Fruit fly (Drosophila melanogaster) whole organism, prepupa: ENCODE results near the gene CG4267.

Source experiments
- CG10631 ChIP-seq: fragments of 200-800 bp; sonication (Bioruptor generic); optimal IDR thresholded peaks from 2 replicates; lab custom pipeline; 2016; ENCODE audit warnings: missing biosample characterization, missing genetic modification characterization
- CG10669 ChIP-seq: fragments of 200-800 bp; sonication (Bioruptor generic); optimal IDR thresholded peaks from 3 replicates; lab custom pipeline; 2018; ENCODE audit warnings: missing biosample characterization, mild to moderate bottlenecking, missing genetic modification characterization, moderate library complexity
- CG11294 ChIP-seq: fragments of 200-800 bp; sonication (Bioruptor generic); IDR thresholded peaks from 2 replicates; pipeline ENCODE4 v1.3.6; 2022; ENCODE audit warnings: missing biosample characterization, missing genetic modification characterization
- CG1621 ChIP-seq: fragments of 200-800 bp; sonication (Bioruptor generic); optimal IDR thresholded peaks from 3 replicates; lab custom pipeline; 2018; ENCODE audit warnings: missing biosample characterization, mild to moderate bottlenecking, missing genetic modification characterization
- CG16779 ChIP-seq: fragments of 200-800 bp; sonication (Bioruptor generic); optimal IDR thresholded peaks from 3 replicates; lab custom pipeline; 2017; ENCODE audit warnings: missing biosample characterization, mild to moderate bottlenecking, missing genetic modification characterization
- CG3032 ChIP-seq: fragments of 200-800 bp; optimal IDR thresholded peaks from 2 replicates; lab custom pipeline; 2019; ENCODE audit warnings: missing biosample characterization, mild to moderate bottlenecking, missing genetic modification characterization, moderate library complexity
- CG32006 ChIP-seq: fragments of 200-800 bp; sonication (Bioruptor generic); optimal IDR thresholded peaks from 3 replicates; lab custom pipeline; 2017; ENCODE audit warnings: missing biosample characterization, mild to moderate bottlenecking, missing genetic modification characterization
- CG3919 ChIP-seq: fragments of 200-800 bp; sonication (Bioruptor generic); optimal IDR thresholded peaks from 3 replicates; lab custom pipeline; 2016; ENCODE audit warnings: missing biosample characterization, missing genetic modification characterization
- CG6163 ChIP-seq: fragments of 200-800 bp; sonication (Bioruptor generic); IDR thresholded peaks from 3 replicates; pipeline ENCODE4 v1.3.6; 2022; ENCODE audit warnings: missing biosample characterization, missing genetic modification characterization
- CG6276 ChIP-seq: fragments of 200-800 bp; sonication (Bioruptor generic); optimal IDR thresholded peaks from 2 replicates; lab custom pipeline; 2017; ENCODE audit warnings: missing biosample characterization, mild to moderate bottlenecking, missing genetic modification characterization
- CG6808 ChIP-seq: fragments of 200-800 bp; sonication (Bioruptor generic); optimal IDR thresholded peaks from 3 replicates; lab custom pipeline; 2017; ENCODE audit warnings: missing biosample characterization, missing genetic modification characterization, mild to moderate bottlenecking, moderate library complexity, missing genetic modification reagents
- CG6854 ChIP-seq: fragments of 200-800 bp; sonication (Bioruptor generic); optimal IDR thresholded peaks from 2 replicates; lab custom pipeline; 2017; ENCODE audit warnings: missing biosample characterization, mild to moderate bottlenecking, missing genetic modification characterization
- CG7368 ChIP-seq: fragments of 200-800 bp; sonication (Bioruptor generic); optimal IDR thresholded peaks from 3 replicates; lab custom pipeline; 2016; ENCODE audit warnings: missing biosample characterization, missing genetic modification characterization
- CG8119 ChIP-seq: fragments of 200-800 bp; sonication (Bioruptor generic); IDR thresholded peaks from 3 replicates; pipeline ENCODE4 v1.3.6; 2022; ENCODE audit warnings: missing biosample characterization, missing genetic modification characterization
- CG9139 ChIP-seq: fragments of 200-800 bp; sonication (Bioruptor generic); optimal IDR thresholded peaks from 3 replicates; lab custom pipeline; 2017; ENCODE audit warnings: missing biosample characterization, mild to moderate bottlenecking, missing genetic modification characterization
- Eip75B ChIP-seq: fragments of 200-800 bp; sonication (Bioruptor generic); optimal IDR thresholded peaks from 3 replicates; lab custom pipeline; 2016; ENCODE audit warnings: missing biosample characterization, missing genetic modification characterization
- Eip78C ChIP-seq: fragments of 200-800 bp; sonication (Bioruptor generic); peaks from one replicate; lab custom pipeline; 2016; ENCODE audit warnings: missing biosample characterization, missing genetic modification characterization
- Eip93F ChIP-seq: fragments of 200-800 bp; sonication (Bioruptor generic); optimal IDR thresholded peaks from 2 replicates; lab custom pipeline; 2016; ENCODE audit warnings: missing biosample characterization, mild to moderate bottlenecking, missing genetic modification characterization
- Gug ChIP-seq: fragments of 200-800 bp; sonication (Bioruptor generic); IDR thresholded peaks from 2 replicates; pipeline ENCODE4 v1.3.6; 2022; ENCODE audit warnings: missing biosample characterization, missing genetic modification characterization
- Hr38 ChIP-seq: sonication (Bioruptor generic); optimal IDR thresholded peaks from 2 replicates; lab custom pipeline; 2016; ENCODE audit warnings: missing biosample characterization, missing genetic modification characterization
- Hr39 ChIP-seq: fragments of 200-800 bp; sonication (Bioruptor generic); optimal IDR thresholded peaks from 2 replicates; lab custom pipeline; 2016; ENCODE audit warnings: missing biosample characterization, missing genetic modification characterization
- Hr4 ChIP-seq: fragments of 200-800 bp; sonication (Bioruptor generic); optimal IDR thresholded peaks from 3 replicates; lab custom pipeline; 2016; ENCODE audit warnings: missing biosample characterization, missing genetic modification characterization
- Lpt ChIP-seq: fragments of 200-800 bp; sonication (Bioruptor generic); optimal IDR thresholded peaks from 3 replicates; lab custom pipeline; 2016; ENCODE audit warnings: missing biosample characterization, missing genetic modification characterization
- OdsH ChIP-seq: fragments of 200-800 bp; sonication (Bioruptor generic); optimal IDR thresholded peaks from 3 replicates; lab custom pipeline; 2016; ENCODE audit warnings: missing biosample characterization, missing genetic modification characterization
- Smox ChIP-seq: fragments of 200-800 bp; sonication (Bioruptor generic); optimal IDR thresholded peaks from 3 replicates; lab custom pipeline; 2016; ENCODE audit warnings: missing biosample characterization, missing genetic modification characterization
- Sox102F ChIP-seq: fragments of 200-800 bp; sonication (Bioruptor generic); optimal IDR thresholded peaks from 2 replicates; lab custom pipeline; 2016; ENCODE audit warnings: missing biosample characterization, mild to moderate bottlenecking, missing genetic modification characterization
- Sox14 ChIP-seq: fragments of 200-800 bp; sonication (Bioruptor generic); optimal IDR thresholded peaks from 3 replicates; lab custom pipeline; 2016; ENCODE audit warnings: missing biosample characterization, missing genetic modification characterization
- Sox15 ChIP-seq: fragments of 200-800 bp; sonication (Bioruptor generic); optimal IDR thresholded peaks from 3 replicates; lab custom pipeline; 2016; ENCODE audit warnings: missing biosample characterization, missing genetic modification characterization
- achi ChIP-seq: fragments of 200-800 bp; sonication (Bioruptor generic); optimal IDR thresholded peaks from 3 replicates; lab custom pipeline; 2016; ENCODE audit warnings: missing biosample characterization, missing genetic modification characterization
- cyc ChIP-seq: fragments of 200-800 bp; sonication (Bioruptor generic); optimal IDR thresholded peaks from 3 replicates; lab custom pipeline; 2016; ENCODE audit warnings: missing biosample characterization, missing genetic modification characterization
- dac ChIP-seq: fragments of 200-800 bp; sonication (Bioruptor generic); optimal IDR thresholded peaks from 2 replicates; lab custom pipeline; 2017; ENCODE audit warnings: missing biosample characterization, mild to moderate bottlenecking, missing genetic modification characterization
- dsx ChIP-seq: fragments of 200-800 bp; optimal IDR thresholded peaks from 3 replicates; lab custom pipeline; 2019; ENCODE audit warnings: missing biosample characterization, mild to moderate bottlenecking, missing genetic modification characterization, moderate library complexity; ENCODE audit not compliant: poor library complexity, severe bottlenecking
- eg ChIP-seq: fragments of 200-800 bp; sonication (Bioruptor generic); IDR thresholded peaks from 3 replicates; pipeline ENCODE4 v1.3.6; 2022; ENCODE audit warnings: missing biosample characterization, missing genetic modification characterization
- esn ChIP-seq: fragments of 200-800 bp; sonication (Bioruptor generic); optimal IDR thresholded peaks from 2 replicates; lab custom pipeline; 2016; ENCODE audit warnings: missing biosample characterization, mild to moderate bottlenecking, missing genetic modification characterization, moderate library complexity
- fd59A ChIP-seq: fragments of 200-800 bp; sonication (Bioruptor generic); optimal IDR thresholded peaks from 2 replicates; lab custom pipeline; 2017; ENCODE audit warnings: missing biosample characterization, mild to moderate bottlenecking, missing genetic modification characterization, missing genetic modification reagents
- fkh ChIP-seq: fragments of 200-800 bp; sonication (Bioruptor generic); optimal IDR thresholded peaks from 3 replicates; lab custom pipeline; 2017; ENCODE audit warnings: missing biosample characterization, mild to moderate bottlenecking, missing genetic modification characterization, moderate library complexity
- lz ChIP-seq: fragments of 200-800 bp; sonication (Bioruptor generic); optimal IDR thresholded peaks from 3 replicates; lab custom pipeline; 2016; ENCODE audit warnings: missing biosample characterization, missing genetic modification characterization
- net ChIP-seq: fragments of 200-800 bp; sonication (Bioruptor generic); optimal IDR thresholded peaks from 3 replicates; lab custom pipeline; 2016; ENCODE audit warnings: missing biosample characterization, missing genetic modification characterization
- pdm3 ChIP-seq: fragments of 200-800 bp; sonication (Bioruptor generic); optimal IDR thresholded peaks from 3 replicates; lab custom pipeline; 2016; ENCODE audit warnings: missing biosample characterization, missing genetic modification characterization
- salr ChIP-seq, 2 experiments: fragments of 200-800 bp; sonication (Bioruptor generic); optimal IDR thresholded peaks; 3 replicates each; lab custom pipeline; 2016 to 2018; ENCODE audit warnings: missing biosample characterization in 2 of 2, missing genetic modification characterization in 2 of 2, mild to moderate bottlenecking in 1 of 2
- spab ChIP-seq: fragments of 200-800 bp; sonication (Bioruptor generic); optimal IDR thresholded peaks from 2 replicates; lab custom pipeline; 2017; ENCODE audit warnings: missing biosample characterization, mild to moderate bottlenecking, missing genetic modification characterization, missing genetic modification reagents
- ss ChIP-seq, 2 experiments: fragments of 200-800 bp; sonication (Bioruptor generic); optimal IDR thresholded peaks; 2 replicates in 1 of 2; 3 replicates in 1 of 2; lab custom pipeline; 2017 to 2018; ENCODE audit warnings: mild to moderate bottlenecking in 2 of 2, missing biosample characterization in 2 of 2, missing genetic modification characterization in 2 of 2, moderate library complexity in 1 of 2
- svp ChIP-seq: fragments of 200-800 bp; sonication (Bioruptor generic); peaks from one replicate; lab custom pipeline; 2016; ENCODE audit warnings: missing biosample characterization, missing genetic modification characterization
- topi ChIP-seq: fragments of 200-800 bp; sonication (Bioruptor generic); optimal IDR thresholded peaks from 3 replicates; lab custom pipeline; 2016; ENCODE audit warnings: missing biosample characterization, missing genetic modification characterization

The CG4267 gene

DNA sequence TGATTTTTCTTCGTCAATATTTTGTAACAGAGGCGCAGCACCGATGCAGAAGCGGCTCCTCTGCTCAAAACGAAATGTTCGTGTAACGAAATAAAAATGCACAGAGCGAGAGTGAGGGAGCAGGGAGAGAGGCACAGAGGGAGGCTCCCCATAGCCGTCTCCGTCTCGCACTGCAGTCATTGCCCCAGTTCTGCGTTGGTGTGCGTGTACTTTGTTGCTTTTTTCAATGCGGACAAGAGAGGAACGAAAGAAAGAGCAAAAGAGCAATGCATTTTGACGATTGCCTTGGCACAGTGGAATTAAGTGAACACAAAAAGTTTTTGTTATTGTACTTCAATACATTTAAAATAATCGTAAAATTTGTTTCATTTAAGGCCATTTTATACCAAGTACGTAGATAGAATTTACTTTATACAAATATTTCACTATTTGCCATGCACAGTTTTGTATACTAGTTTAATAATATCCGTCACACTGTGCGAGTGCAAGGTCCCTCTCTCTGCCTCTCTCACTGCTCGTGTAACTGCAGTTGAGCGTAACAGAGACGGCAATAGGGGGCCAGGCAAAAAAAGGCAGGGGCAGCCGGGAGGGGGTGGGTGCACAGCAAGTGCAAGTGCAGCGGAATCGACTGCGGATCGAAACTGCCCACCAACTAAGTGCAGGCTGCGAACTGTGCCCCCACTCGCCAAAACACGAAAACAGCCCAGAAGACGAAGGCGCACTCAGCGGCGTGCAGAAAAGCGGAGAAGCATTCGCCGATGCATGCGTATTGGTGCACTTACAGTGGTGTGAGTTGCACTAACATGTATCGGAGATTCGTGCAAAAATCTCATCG lies 39.9 kb upstream of the CG4267 start (continued):
- TF ChIP-seq net (GFP tag; lab: Kevin White, UChicago) (peak; percentile 100), CG6854 (GFP tag; lab: Kevin White, UChicago) (peak; percentile 99), CG7368 (GFP tag; lab: Kevin White, UChicago) (peak; percentile 100), svp (GFP tag; lab: Kevin White, UChicago) (peak; percentile 100), Hr4 (GFP tag; lab: Kevin White, UChicago) (peak; percentile 100), cyc (GFP tag; lab: Kevin White, UChicago) (peak; percentile 100), CG3919 (peak; percentile 100), CG16779 (peak; percentile 99), salr (GFP tag; optimal IDR thresholded peaks at IDR 0.05; lab: Kevin White, UChicago) (peak; percentile 99 to 100), dac (peak; percentile 99), spab (GFP tag; lab: Kevin White, UChicago) (peak; percentile 100), CG11294 (peak; percentile 100), CG9139 (GFP tag; lab: Kevin White, UChicago) (peak; percentile 100), Eip75B (GFP tag; lab: Kevin White, UChicago) (peak; percentile 100), CG10669 (GFP tag; lab: Kevin White, UChicago) (peak; percentile 100)
- TF ChIP-seq, all 60 proteins: peak for 59

DNA sequence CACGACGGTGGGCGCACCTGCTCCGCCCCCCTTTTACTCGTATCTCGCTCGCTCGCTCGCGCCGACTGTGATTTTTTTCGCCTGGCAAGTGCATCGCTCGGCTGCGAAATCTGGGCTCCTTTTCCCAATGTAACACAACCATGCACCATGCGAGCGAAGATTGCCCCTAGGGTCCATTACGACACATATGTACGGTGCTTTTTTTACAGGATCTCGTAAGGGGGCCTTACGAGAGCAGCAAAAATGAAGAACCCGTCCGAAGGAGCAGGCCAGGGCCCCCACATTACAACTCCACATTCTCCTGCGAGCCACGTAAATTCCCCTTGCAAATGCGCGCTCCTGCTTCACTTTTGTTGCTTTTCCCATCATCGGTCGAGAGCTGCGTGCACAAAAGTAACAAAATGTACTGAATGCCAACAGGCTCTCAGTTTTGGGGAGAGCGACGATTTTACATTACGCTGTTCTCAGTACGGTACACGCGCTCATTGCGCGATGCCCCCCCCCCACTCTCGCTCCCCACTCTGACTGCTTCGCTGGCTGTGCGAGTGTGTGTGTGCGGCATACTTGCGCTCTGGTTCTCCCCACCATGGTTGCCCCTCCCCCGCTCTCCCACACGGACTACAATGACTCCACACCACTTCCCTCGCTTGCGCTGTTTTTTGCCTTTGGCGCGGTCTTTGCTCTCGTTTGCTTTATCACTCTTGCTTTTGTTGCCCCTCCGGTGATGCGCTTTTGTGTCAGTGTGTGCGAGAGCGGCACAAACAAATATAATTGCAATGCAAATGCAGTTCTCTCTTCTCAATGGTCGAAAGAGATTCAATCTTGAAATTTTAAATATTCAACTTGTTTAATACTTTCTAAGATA lies 39.1 kb upstream of the CG4267 start:
- TF ChIP-seq fd59A, result no peak
- TF ChIP-seq CG6808, result peak; percentile 64
- TF ChIP-seq svp (GFP tag; lab: Kevin White, UChicago), result peak; percentile 86
- TF ChIP-seq Eip93F (GFP tag; lab: Kevin White, UChicago), result no peak
- TF ChIP-seq Lpt (GFP tag; lab: Kevin White, UChicago), result peak; percentile 92
- no peak; the same call in 1 of the 3 replicates for TF ChIP-seq eg (GFP tag; lab: Robert Waterston, UW)
- TF ChIP-seq Eip78C, result peak; percentile 90
- peak; percentile 32 for TF ChIP-seq CG3919
- peak; percentile 62 for TF ChIP-seq CG6276 (GFP tag; lab: Kevin White, UChicago)
- peak; percentile 87 for TF ChIP-seq CG6854 (GFP tag; lab: Kevin White, UChicago)
- TF ChIP-seq CG3032 (tag; lab: Kevin White, UChicago), result peak; percentile 45
- TF ChIP-seq OdsH (GFP tag; lab: Kevin White, UChicago), result peak; percentile 25
- peak; percentile 6 for TF ChIP-seq CG7368 (GFP tag; lab: Kevin White, UChicago)
- peak; percentile 60 for TF ChIP-seq net (GFP tag; lab: Kevin White, UChicago)
- TF ChIP-seq pdm3 (GFP tag; lab: Kevin White, UChicago), result no peak
- TF ChIP-seq CG10669 (GFP tag; lab: Kevin White, UChicago), result peak; percentile 14
- TF ChIP-seq achi (GFP tag; lab: Kevin White, UChicago), result peak; percentile 37
- TF ChIP-seq Sox102F (GFP tag; lab: Kevin White, UChicago), result peak; percentile 78
- TF ChIP-seq CG1621 (tag; lab: Kevin White, UChicago), result peak; percentile 57
- TF ChIP-seq CG32006, result peak; percentile 59
- no peak for TF ChIP-seq Hr39 (GFP tag; lab: Kevin White, UChicago)
- peak; percentile 7 for TF ChIP-seq CG10631 (GFP tag; lab: Kevin White, UChicago)
- peak; percentile 7 for TF ChIP-seq dac
- TF ChIP-seq CG11294, result peak; percentile 24; the same call in 1 of the 2 replicates
- no peak for TF ChIP-seq Hr38
- peak; percentile 66; the same call in 1 of the 2 replicates for TF ChIP-seq Gug (GFP tag; lab: Robert Waterston, UW)
- peak; percentile 85 for TF ChIP-seq dsx
- TF ChIP-seq fkh (GFP tag; lab: Kevin White, UChicago), result peak; percentile 22
- TF ChIP-seq CG8119 (GFP tag; lab: Robert Waterston, UW), result peak; percentile 64; the same call in 1 of the 3 replicates
- TF ChIP-seq Eip75B (GFP tag; lab: Kevin White, UChicago), result peak; percentile 75
- no peak for TF ChIP-seq topi (GFP tag; lab: Kevin White, UChicago)
- TF ChIP-seq Sox14, result peak; percentile 87
- peak; percentile 4 for TF ChIP-seq lz
- no peak for TF ChIP-seq Hr4 (GFP tag; lab: Kevin White, UChicago)
- peak; percentile 57 for TF ChIP-seq CG9139 (GFP tag; lab: Kevin White, UChicago)
- peak; percentile 72 to 90 for TF ChIP-seq ss (GFP tag; optimal IDR thresholded peaks at IDR 0.05; lab: Kevin White, UChicago)
- TF ChIP-seq CG6163 (GFP tag; lab: Robert Waterston, UW), result peak; percentile 81
- no peak for TF ChIP-seq Smox (GFP tag; lab: Kevin White, UChicago)
- TF ChIP-seq Sox15 (GFP tag; lab: Kevin White, UChicago), result no peak
- TF ChIP-seq esn (GFP tag; lab: Kevin White, UChicago), result peak; percentile 18
